Fruit fly (Drosophila melanogaster) whole organism, prepupa: Measurements from ENCODE around the gene LManV.

Experiments used
- Blimp-1 ChIP-seq: fragments of 200-800 bp; sonication (Bioruptor generic); optimal IDR thresholded peaks from 3 replicates; lab custom pipeline; 2017; ENCODE audit warnings: missing biosample characterization, missing genetic modification characterization, mild to moderate bottlenecking, moderate library complexity, missing genetic modification reagents
- CG10631 ChIP-seq: fragments of 200-800 bp; sonication (Bioruptor generic); optimal IDR thresholded peaks from 2 replicates; lab custom pipeline; 2016; ENCODE audit warnings: missing biosample characterization, missing genetic modification characterization
- CG11294 ChIP-seq: fragments of 200-800 bp; sonication (Bioruptor generic); IDR thresholded peaks from 2 replicates; pipeline ENCODE4 v1.3.6; 2022; ENCODE audit warnings: missing biosample characterization, missing genetic modification characterization
- CG15336 ChIP-seq: fragments of 200-800 bp; sonication (Bioruptor generic); IDR thresholded peaks from 2 replicates; pipeline ENCODE4 v1.3.6; 2022; ENCODE audit warnings: missing biosample characterization, missing genetic modification characterization
- CG1621 ChIP-seq: fragments of 200-800 bp; sonication (Bioruptor generic); optimal IDR thresholded peaks from 3 replicates; lab custom pipeline; 2018; ENCODE audit warnings: missing biosample characterization, mild to moderate bottlenecking, missing genetic modification characterization
- CG3032 ChIP-seq: fragments of 200-800 bp; optimal IDR thresholded peaks from 2 replicates; lab custom pipeline; 2019; ENCODE audit warnings: missing biosample characterization, mild to moderate bottlenecking, missing genetic modification characterization, moderate library complexity
- CG32006 ChIP-seq: fragments of 200-800 bp; sonication (Bioruptor generic); optimal IDR thresholded peaks from 3 replicates; lab custom pipeline; 2017; ENCODE audit warnings: missing biosample characterization, mild to moderate bottlenecking, missing genetic modification characterization
- CG34406 ChIP-seq: fragments of 200-800 bp; sonication (Bioruptor generic); optimal IDR thresholded peaks from 3 replicates; lab custom pipeline; 2016; ENCODE audit warnings: missing biosample characterization, missing genetic modification characterization
- CG3919 ChIP-seq: fragments of 200-800 bp; sonication (Bioruptor generic); optimal IDR thresholded peaks from 3 replicates; lab custom pipeline; 2016; ENCODE audit warnings: missing biosample characterization, missing genetic modification characterization
- CG6163 ChIP-seq: fragments of 200-800 bp; sonication (Bioruptor generic); IDR thresholded peaks from 3 replicates; pipeline ENCODE4 v1.3.6; 2022; ENCODE audit warnings: missing biosample characterization, missing genetic modification characterization
- CG6276 ChIP-seq: fragments of 200-800 bp; sonication (Bioruptor generic); optimal IDR thresholded peaks from 2 replicates; lab custom pipeline; 2017; ENCODE audit warnings: missing biosample characterization, mild to moderate bottlenecking, missing genetic modification characterization
- CG6792 ChIP-seq: fragments of 200-800 bp; sonication (Bioruptor generic); optimal IDR thresholded peaks from 3 replicates; lab custom pipeline; 2016; ENCODE audit warnings: missing biosample characterization, missing genetic modification characterization
- CG7368 ChIP-seq: fragments of 200-800 bp; sonication (Bioruptor generic); optimal IDR thresholded peaks from 3 replicates; lab custom pipeline; 2016; ENCODE audit warnings: missing biosample characterization, missing genetic modification characterization
- CG8119 ChIP-seq: fragments of 200-800 bp; sonication (Bioruptor generic); IDR thresholded peaks from 3 replicates; pipeline ENCODE4 v1.3.6; 2022; ENCODE audit warnings: missing biosample characterization, missing genetic modification characterization
- CG8632 ChIP-seq: fragments of 200-800 bp; sonication (Bioruptor generic); optimal IDR thresholded peaks from 3 replicates; lab custom pipeline; 2016; ENCODE audit warnings: missing biosample characterization, missing genetic modification characterization
- CG9139 ChIP-seq: fragments of 200-800 bp; sonication (Bioruptor generic); optimal IDR thresholded peaks from 3 replicates; lab custom pipeline; 2017; ENCODE audit warnings: missing biosample characterization, mild to moderate bottlenecking, missing genetic modification characterization
- Eip75B ChIP-seq: fragments of 200-800 bp; sonication (Bioruptor generic); optimal IDR thresholded peaks from 3 replicates; lab custom pipeline; 2016; ENCODE audit warnings: missing biosample characterization, missing genetic modification characterization
- Ets96B ChIP-seq: fragments of 200-800 bp; optimal IDR thresholded peaks from 2 replicates; lab custom pipeline; 2019; ENCODE audit warnings: missing biosample characterization, mild to moderate bottlenecking, missing genetic modification characterization, moderate library complexity
- Gug ChIP-seq: fragments of 200-800 bp; sonication (Bioruptor generic); IDR thresholded peaks from 2 replicates; pipeline ENCODE4 v1.3.6; 2022; ENCODE audit warnings: missing biosample characterization, missing genetic modification characterization
- Hr38 ChIP-seq: sonication (Bioruptor generic); optimal IDR thresholded peaks from 2 replicates; lab custom pipeline; 2016; ENCODE audit warnings: missing biosample characterization, missing genetic modification characterization
- Lpt ChIP-seq: fragments of 200-800 bp; sonication (Bioruptor generic); optimal IDR thresholded peaks from 3 replicates; lab custom pipeline; 2016; ENCODE audit warnings: missing biosample characterization, missing genetic modification characterization
- Met ChIP-seq: fragments of 200-800 bp; sonication (Bioruptor generic); optimal IDR thresholded peaks from 3 replicates; lab custom pipeline; 2016; ENCODE audit warnings: missing biosample characterization, missing genetic modification characterization
- Smox ChIP-seq: fragments of 200-800 bp; sonication (Bioruptor generic); optimal IDR thresholded peaks from 3 replicates; lab custom pipeline; 2016; ENCODE audit warnings: missing biosample characterization, missing genetic modification characterization
- Sox102F ChIP-seq: fragments of 200-800 bp; sonication (Bioruptor generic); optimal IDR thresholded peaks from 2 replicates; lab custom pipeline; 2016; ENCODE audit warnings: missing biosample characterization, mild to moderate bottlenecking, missing genetic modification characterization
- Sox14 ChIP-seq: fragments of 200-800 bp; sonication (Bioruptor generic); optimal IDR thresholded peaks from 3 replicates; lab custom pipeline; 2016; ENCODE audit warnings: missing biosample characterization, missing genetic modification characterization
- achi ChIP-seq: fragments of 200-800 bp; sonication (Bioruptor generic); optimal IDR thresholded peaks from 3 replicates; lab custom pipeline; 2016; ENCODE audit warnings: missing biosample characterization, missing genetic modification characterization
- acj6 ChIP-seq: fragments of 200-800 bp; sonication (Bioruptor generic); optimal IDR thresholded peaks from 3 replicates; lab custom pipeline; 2016; ENCODE audit warnings: missing biosample characterization, missing genetic modification characterization
- cyc ChIP-seq: fragments of 200-800 bp; sonication (Bioruptor generic); optimal IDR thresholded peaks from 3 replicates; lab custom pipeline; 2016; ENCODE audit warnings: missing biosample characterization, missing genetic modification characterization
- dsx ChIP-seq: fragments of 200-800 bp; optimal IDR thresholded peaks from 3 replicates; lab custom pipeline; 2019; ENCODE audit warnings: missing biosample characterization, mild to moderate bottlenecking, missing genetic modification characterization, moderate library complexity; ENCODE audit not compliant: poor library complexity, severe bottlenecking
- eg ChIP-seq: fragments of 200-800 bp; sonication (Bioruptor generic); IDR thresholded peaks from 3 replicates; pipeline ENCODE4 v1.3.6; 2022; ENCODE audit warnings: missing biosample characterization, missing genetic modification characterization
- esn ChIP-seq: fragments of 200-800 bp; sonication (Bioruptor generic); optimal IDR thresholded peaks from 2 replicates; lab custom pipeline; 2016; ENCODE audit warnings: missing biosample characterization, mild to moderate bottlenecking, missing genetic modification characterization, moderate library complexity
- fkh ChIP-seq: fragments of 200-800 bp; sonication (Bioruptor generic); optimal IDR thresholded peaks from 3 replicates; lab custom pipeline; 2017; ENCODE audit warnings: missing biosample characterization, mild to moderate bottlenecking, missing genetic modification characterization, moderate library complexity
- lz ChIP-seq: fragments of 200-800 bp; sonication (Bioruptor generic); optimal IDR thresholded peaks from 3 replicates; lab custom pipeline; 2016; ENCODE audit warnings: missing biosample characterization, missing genetic modification characterization
- net ChIP-seq: fragments of 200-800 bp; sonication (Bioruptor generic); optimal IDR thresholded peaks from 3 replicates; lab custom pipeline; 2016; ENCODE audit warnings: missing biosample characterization, missing genetic modification characterization
- pdm3 ChIP-seq: fragments of 200-800 bp; sonication (Bioruptor generic); optimal IDR thresholded peaks from 3 replicates; lab custom pipeline; 2016; ENCODE audit warnings: missing biosample characterization, missing genetic modification characterization
- salr ChIP-seq, 2 experiments: fragments of 200-800 bp; sonication (Bioruptor generic); optimal IDR thresholded peaks; 3 replicates each; lab custom pipeline; 2016 to 2018; ENCODE audit warnings: missing biosample characterization in 2 of 2, missing genetic modification characterization in 2 of 2, mild to moderate bottlenecking in 1 of 2
- spab ChIP-seq: fragments of 200-800 bp; sonication (Bioruptor generic); optimal IDR thresholded peaks from 2 replicates; lab custom pipeline; 2017; ENCODE audit warnings: missing biosample characterization, mild to moderate bottlenecking, missing genetic modification characterization, missing genetic modification reagents
- ss ChIP-seq, 2 experiments: fragments of 200-800 bp; sonication (Bioruptor generic); optimal IDR thresholded peaks; 2 replicates in 1 of 2; 3 replicates in 1 of 2; lab custom pipeline; 2017 to 2018; ENCODE audit warnings: mild to moderate bottlenecking in 2 of 2, missing biosample characterization in 2 of 2, missing genetic modification characterization in 2 of 2, moderate library complexity in 1 of 2
- svp ChIP-seq: fragments of 200-800 bp; sonication (Bioruptor generic); peaks from one replicate; lab custom pipeline; 2016; ENCODE audit warnings: missing biosample characterization, missing genetic modification characterization
- topi ChIP-seq: fragments of 200-800 bp; sonication (Bioruptor generic); optimal IDR thresholded peaks from 3 replicates; lab custom pipeline; 2016; ENCODE audit warnings: missing biosample characterization, missing genetic modification characterization
- vri ChIP-seq: fragments of 200-800 bp; sonication (Bioruptor generic); optimal IDR thresholded peaks from 3 replicates; lab custom pipeline; 2016; ENCODE audit warnings: missing biosample characterization, mild to moderate bottlenecking, missing genetic modification characterization

Gene LManV

dm6 chr2L:8776163-8776562, at the start of gene LManV:
TSS of gene LManV (minus strand) at chr2L:8776263.
- TF ChIP-seq CG6276 (GFP tag; lab: Kevin White, UChicago) (no peak), spab (no peak), CG3032 (tag; lab: Kevin White, UChicago) (no peak), svp (peak; percentile 14), vri (GFP tag; lab: Kevin White, UChicago) (peak; percentile 14), Smox (GFP tag; lab: Kevin White, UChicago) (no peak), CG3919 (no peak), achi (GFP tag; lab: Kevin White, UChicago) (no peak), CG6163 (no peak), Blimp-1 (GFP tag; lab: Kevin White, UChicago) (no peak), Ets96B (no peak), Lpt (GFP tag; lab: Kevin White, UChicago) (no peak), net (GFP tag; lab: Kevin White, UChicago) (no peak)

dm6 chr2L:8825222-8825869, 49.3 kb upstream of the LManV start, which contains the start of gene SoxN:
TSS of gene SoxN (plus strand) at chr2L:8825645.
- TF ChIP-seq CG32006 (GFP tag; lab: Kevin White, UChicago) (no peak), CG34406 (GFP tag; lab: Kevin White, UChicago) (no peak), fkh (GFP tag; lab: Kevin White, UChicago) (peak; percentile 96), Sox14 (GFP tag; lab: Kevin White, UChicago) (peak; percentile 8), svp (peak; percentile 46), ss (GFP tag; optimal IDR thresholded peaks at IDR 0.05; lab: Kevin White, UChicago) (peak; percentile 51 to 96), CG6163 (peak; percentile 46; the same call in 1 of the 3 replicates), CG1621 (tag; lab: Kevin White, UChicago) (no peak), CG8119 (GFP tag; lab: Robert Waterston, UW) (0 out of 3 replicates have a peak, but pooled peaks have one; percentile 29), eg (GFP tag; lab: Robert Waterston, UW) (0 out of 3 replicates have a peak, but pooled peaks have one; percentile 6), CG9139 (peak; percentile 2), Met (GFP tag; lab: Kevin White, UChicago) (no peak), net (GFP tag; lab: Kevin White, UChicago) (peak; percentile 9), cyc (GFP tag; lab: Kevin White, UChicago) (no peak), Eip75B (GFP tag; lab: Kevin White, UChicago) (peak; percentile 4), CG3919 (peak; percentile 41), CG7368 (GFP tag; lab: Kevin White, UChicago) (peak; percentile 34), CG8632 (GFP tag; lab: Kevin White, UChicago) (no peak), pdm3 (no peak), Gug (GFP tag; lab: Robert Waterston, UW) (no peak), esn (GFP tag; lab: Kevin White, UChicago) (peak; percentile 17)
- TF ChIP-seq, all 60 proteins: peak for 13

- TF ChIP-seq esn (GFP tag; lab: Kevin White, UChicago) = no peak
- TF ChIP-seq Ets96B = no peak
- no peak for TF ChIP-seq CG15336
- TF ChIP-seq Lpt (GFP tag; lab: Kevin White, UChicago) = no peak
- no peak for TF ChIP-seq pdm3
- no peak for TF ChIP-seq Sox102F (GFP tag; lab: Kevin White, UChicago)
- TF ChIP-seq CG3919 = no peak
- TF ChIP-seq CG10631 = no peak
- no peak for TF ChIP-seq Hr38 (GFP tag; lab: Kevin White, UChicago)
These were observed 44.5 kb upstream of the LManV start for dm6 chr2L:8820539-8820938.

dm6 chr2L:8817343-8817742, 41.3 kb upstream of the LManV start:
- TF ChIP-seq CG6276 (GFP tag; lab: Kevin White, UChicago) (no peak), CG6792 (GFP tag; lab: Kevin White, UChicago) (no peak), Smox (GFP tag; lab: Kevin White, UChicago) (no peak), vri (GFP tag; lab: Kevin White, UChicago) (no peak), salr (GFP tag; optimal IDR thresholded peaks at IDR 0.05; lab: Kevin White, UChicago) (no peak), dsx (GFP tag; lab: Kevin White, UChicago) (no peak), lz (GFP tag; lab: Kevin White, UChicago) (no peak), fkh (GFP tag; lab: Kevin White, UChicago) (no peak), pdm3 (no peak), topi (GFP tag; lab: Kevin White, UChicago) (no peak), CG11294 (GFP tag; lab: Robert Waterston, UW) (no peak), acj6 (GFP tag; lab: Kevin White, UChicago) (no peak), CG34406 (GFP tag; lab: Kevin White, UChicago) (no peak), CG1621 (tag; lab: Kevin White, UChicago) (no peak), cyc (GFP tag; lab: Kevin White, UChicago) (no peak), esn (GFP tag; lab: Kevin White, UChicago) (no peak)
- TF ChIP-seq, all 60 proteins: peak for 0
